Fruit fly (Drosophila melanogaster) whole organism, adult: ENCODE data around the gene CG11417.
A peak's percentile ranks its signal among the peaks of the same experiment; 100 is the strongest.

Experiments
- CG11617 ChIP-seq: fragments of 200-800 bp; sonication (Bioruptor generic); optimal IDR thresholded peaks from 2 replicates; lab custom pipeline; 2017; ENCODE audit warnings: mild to moderate bottlenecking, missing biosample characterization, missing genetic modification reagents, missing genetic modification characterization
- CG12768 ChIP-seq: fragments of 200-800 bp; sonication (Bioruptor generic); optimal IDR thresholded peaks from 2 replicates; lab custom pipeline; 2017; ENCODE audit warnings: missing biosample characterization, missing genetic modification characterization, mild to moderate bottlenecking, moderate library complexity, missing genetic modification reagents
- CG14711 ChIP-seq: fragments of 200-800 bp; sonication (Bioruptor generic); optimal IDR thresholded peaks from 2 replicates; lab custom pipeline; 2018; ENCODE audit warnings: missing biosample characterization, mild to moderate bottlenecking, missing genetic modification characterization, moderate library complexity
- CG1620 ChIP-seq: fragments of 200-800 bp; sonication (Bioruptor generic); optimal IDR thresholded peaks from 2 replicates; lab custom pipeline; 2016; ENCODE audit warnings: missing biosample characterization, missing genetic modification characterization
- CG33017 ChIP-seq: fragments of 200-800 bp; sonication (Bioruptor generic); optimal IDR thresholded peaks from 2 replicates; lab custom pipeline; 2018; ENCODE audit warnings: missing biosample characterization, mild to moderate bottlenecking, missing genetic modification characterization, moderate library complexity
- CG5204 ChIP-seq: fragments of 200-800 bp; sonication (Bioruptor generic); optimal IDR thresholded peaks from 2 replicates; lab custom pipeline; 2016; ENCODE audit warnings: missing biosample characterization, missing genetic modification characterization
- CG7045 ChIP-seq: fragments of 200-800 bp; sonication (Bioruptor generic); optimal IDR thresholded peaks from 2 replicates; lab custom pipeline; 2017; ENCODE audit warnings: missing biosample characterization, mild to moderate bottlenecking, missing genetic modification characterization
- CG7101 ChIP-seq: fragments of 200-800 bp; sonication (Bioruptor generic); optimal IDR thresholded peaks from 2 replicates; lab custom pipeline; 2018; ENCODE audit warnings: missing biosample characterization, mild to moderate bottlenecking, missing genetic modification characterization, moderate library complexity
- Clk ChIP-seq: fragments of 200-800 bp; sonication (Bioruptor generic); optimal IDR thresholded peaks from 2 replicates; lab custom pipeline; 2017; ENCODE audit warnings: missing biosample characterization, missing genetic modification characterization
- Crg-1 ChIP-seq: fragments of 200-800 bp; sonication (Bioruptor generic); optimal IDR thresholded peaks from 2 replicates; lab custom pipeline; 2016; ENCODE audit warnings: missing biosample characterization, missing genetic modification characterization
- Hr96 ChIP-seq: fragments of 200-800 bp; sonication (Bioruptor generic); optimal IDR thresholded peaks from 2 replicates; lab custom pipeline; 2016; ENCODE audit warnings: missing biosample characterization, missing genetic modification characterization
- Mnt ChIP-seq: fragments of 200-800 bp; sonication (Bioruptor generic); optimal IDR thresholded peaks from 2 replicates; lab custom pipeline; 2016; ENCODE audit warnings: missing biosample characterization, mild to moderate bottlenecking, missing genetic modification characterization
- bab1 ChIP-seq: fragments of 200-800 bp; sonication (Bioruptor generic); optimal IDR thresholded peaks from 3 replicates; lab custom pipeline; 2019; ENCODE audit warnings: missing biosample characterization, mild to moderate bottlenecking, missing genetic modification characterization, moderate library complexity
- cic ChIP-seq: fragments of 200-800 bp; sonication (Bioruptor generic); optimal IDR thresholded peaks from 2 replicates; lab custom pipeline; 2017; ENCODE audit warnings: missing biosample characterization, mild to moderate bottlenecking, missing genetic modification characterization, moderate library complexity
- cnc ChIP-seq, 2 experiments: fragments of >200 bp; optimal IDR thresholded peaks; 2 replicates each; lab custom pipeline; 2017
- kay ChIP-seq: fragments of 200-800 bp; sonication (Bioruptor generic); peaks from one replicate; lab custom pipeline; 2016; ENCODE audit warnings: missing biosample characterization, missing genetic modification characterization, borderline replicate concordance
- ovo ChIP-seq: fragments of 200-800 bp; sonication (Bioruptor generic); optimal IDR thresholded peaks from 2 replicates; lab custom pipeline; 2016; ENCODE audit warnings: missing biosample characterization, missing genetic modification characterization
- pad ChIP-seq: fragments of 200-800 bp; sonication (Bioruptor generic); optimal IDR thresholded peaks from 3 replicates; lab custom pipeline; 2017; ENCODE audit warnings: missing biosample characterization, missing genetic modification characterization, mild to moderate bottlenecking, moderate library complexity, missing genetic modification reagents
- tj ChIP-seq: fragments of 200-800 bp; sonication (Bioruptor generic); optimal IDR thresholded peaks from 3 replicates; lab custom pipeline; 2017; ENCODE audit warnings: missing biosample characterization, mild to moderate bottlenecking, missing genetic modification characterization, moderate library complexity
- toe ChIP-seq: fragments of 200-800 bp; sonication (Bioruptor generic); optimal IDR thresholded peaks from 2 replicates; lab custom pipeline; 2016; ENCODE audit warnings: missing biosample characterization, missing genetic modification characterization

The CG11417 gene

dm6 chrX:1388148-1388703 lies 34.4 kb downstream of the CG11417 start:
- TF ChIP-seq cnc (optimal IDR thresholded peaks at IDR 0.05; lab: Kevin White, UChicago) (no peak), bab1 (GFP tag; lab: Kevin White, UChicago) (peak; percentile 18), Hr96 (GFP tag; lab: Kevin White, UChicago) (no peak), Mnt (GFP tag; lab: Kevin White, UChicago) (no peak), ovo (GFP tag; lab: Kevin White, UChicago) (peak; percentile 90), CG7101 (tag; lab: Kevin White, UChicago) (no peak), CG33017 (tag; lab: Kevin White, UChicago) (no peak), tj (GFP tag; lab: Kevin White, UChicago) (peak; percentile 36), toe (GFP tag; lab: Kevin White, UChicago) (no peak), Clk (GFP tag; lab: Kevin White, UChicago) (no peak), CG12768 (peak; percentile 36), pad (GFP tag; lab: Kevin White, UChicago) (peak; percentile 40), cic (no peak), CG7045 (GFP tag; lab: Kevin White, UChicago) (no peak), CG11617 (no peak), CG5204 (GFP tag; lab: Kevin White, UChicago) (no peak), CG1620 (GFP tag; lab: Kevin White, UChicago) (no peak), Crg-1 (GFP tag; lab: Kevin White, UChicago) (no peak), CG14711 (tag; lab: Kevin White, UChicago) (no peak), kay (GFP tag; lab: Kevin White, UChicago) (no peak)

- TF ChIP-seq kay (GFP tag; lab: Kevin White, UChicago) = peak; percentile 69
- TF ChIP-seq CG5204 (GFP tag; lab: Kevin White, UChicago) = no peak
- peak; percentile 57 for TF ChIP-seq pad (GFP tag; lab: Kevin White, UChicago)
- peak; percentile 69 for TF ChIP-seq CG1620 (GFP tag; lab: Kevin White, UChicago)
- TF ChIP-seq bab1 (GFP tag; lab: Kevin White, UChicago) = peak; percentile 70
- TF ChIP-seq toe (GFP tag; lab: Kevin White, UChicago) = peak; percentile 29
- peak; percentile 49 for TF ChIP-seq cic
- peak; percentile 77 for TF ChIP-seq Crg-1 (GFP tag; lab: Kevin White, UChicago)
- TF ChIP-seq CG14711 (tag; lab: Kevin White, UChicago) = peak; percentile 4
- TF ChIP-seq CG12768 = peak; percentile 53
- peak; percentile 62 for TF ChIP-seq CG7101 (tag; lab: Kevin White, UChicago)
- peak; percentile 6 for TF ChIP-seq ovo (GFP tag; lab: Kevin White, UChicago)
- TF ChIP-seq CG7045 (GFP tag; lab: Kevin White, UChicago) = no peak
- peak; percentile 23 for TF ChIP-seq tj (GFP tag; lab: Kevin White, UChicago)
- TF ChIP-seq Hr96 (GFP tag; lab: Kevin White, UChicago) = no peak
- TF ChIP-seq Mnt (GFP tag; lab: Kevin White, UChicago) = peak; percentile 81
Measured at dm6 chrX:1392875-1393274, 39.1 kb downstream of the CG11417 start, which contains the start of gene Rilpl. Rilpl (plus strand) TSS chrX:1393054.

- TF ChIP-seq toe (GFP tag; lab: Kevin White, UChicago) (no peak), CG7045 (GFP tag; lab: Kevin White, UChicago) (no peak), Crg-1 (GFP tag; lab: Kevin White, UChicago) (no peak), CG7101 (tag; lab: Kevin White, UChicago) (no peak), bab1 (GFP tag; lab: Kevin White, UChicago) (no peak), kay (GFP tag; lab: Kevin White, UChicago) (no peak), CG33017 (tag; lab: Kevin White, UChicago) (no peak), tj (GFP tag; lab: Kevin White, UChicago) (no peak), cnc (optimal IDR thresholded peaks at IDR 0.05; lab: Kevin White, UChicago) (no peak), cic (no peak), CG5204 (GFP tag; lab: Kevin White, UChicago) (no peak), CG1620 (GFP tag; lab: Kevin White, UChicago) (no peak), Mnt (GFP tag; lab: Kevin White, UChicago) (no peak), Hr96 (GFP tag; lab: Kevin White, UChicago) (no peak)
Measured at dm6 chrX:1397649-1398454, 44.0 kb downstream of the CG11417 start.

- TF ChIP-seq Clk (GFP tag; lab: Kevin White, UChicago) = no peak
- TF ChIP-seq CG7045 (GFP tag; lab: Kevin White, UChicago) = no peak
- TF ChIP-seq CG11617 = no peak
- TF ChIP-seq toe (GFP tag; lab: Kevin White, UChicago) = peak; percentile 19
- TF ChIP-seq CG1620 (GFP tag; lab: Kevin White, UChicago) = no peak
- TF ChIP-seq CG7101 (tag; lab: Kevin White, UChicago) = peak; percentile 34
- peak; percentile 44 for TF ChIP-seq pad (GFP tag; lab: Kevin White, UChicago)
- TF ChIP-seq Hr96 (GFP tag; lab: Kevin White, UChicago) = peak; percentile 22
- no peak for TF ChIP-seq cic
- TF ChIP-seq CG14711 (tag; lab: Kevin White, UChicago) = no peak
Measured at dm6 chrX:1398455-1399055, 44.7 kb downstream of the CG11417 start.
